Worm (Caenorhabditis elegans): ENCODE measurements around the gene clec-199.

DNA sequence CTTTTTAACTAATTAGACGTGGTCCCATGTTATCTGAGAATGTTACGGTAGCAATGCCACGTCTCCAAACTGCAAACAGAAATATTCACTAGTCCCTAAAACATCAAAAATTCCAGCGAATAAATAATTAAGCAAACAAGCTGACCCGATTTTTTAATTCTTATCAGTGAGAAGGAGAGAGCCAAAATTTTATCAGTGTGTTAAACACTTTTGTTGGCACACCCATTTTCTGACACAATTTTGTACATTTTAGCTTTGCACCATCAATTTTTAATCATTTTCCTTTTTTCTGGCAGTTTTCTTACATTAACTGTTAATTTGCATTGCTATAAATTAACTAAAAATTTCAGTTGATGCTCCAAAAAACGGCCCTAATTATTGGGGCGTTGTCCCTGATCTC lies 31.2 kb upstream of the clec-199 start, which contains the start of gene C49C3.4:
- TF ChIP-seq fkh-10 (GFP tag; optimal IDR thresholded peaks at IDR 0.05) (no peak), nhr-12 (tag; optimal IDR thresholded peaks at IDR 0.05) (no peak), elt-3 (tag; optimal IDR thresholded peaks at IDR 0.05) (no peak)
